Worm (Caenorhabditis elegans) whole organism, dauer: ENCODE data around the gene crn-7.

Experiments used
- unc-62 ChIP-seq: sonication (generic microtip); optimal IDR thresholded peaks from 2 replicates; lab custom pipeline; 2017; ENCODE audit warnings: missing biosample characterization, missing genetic modification reagents, missing genetic modification characterization

crn-7 gene

DNA sequence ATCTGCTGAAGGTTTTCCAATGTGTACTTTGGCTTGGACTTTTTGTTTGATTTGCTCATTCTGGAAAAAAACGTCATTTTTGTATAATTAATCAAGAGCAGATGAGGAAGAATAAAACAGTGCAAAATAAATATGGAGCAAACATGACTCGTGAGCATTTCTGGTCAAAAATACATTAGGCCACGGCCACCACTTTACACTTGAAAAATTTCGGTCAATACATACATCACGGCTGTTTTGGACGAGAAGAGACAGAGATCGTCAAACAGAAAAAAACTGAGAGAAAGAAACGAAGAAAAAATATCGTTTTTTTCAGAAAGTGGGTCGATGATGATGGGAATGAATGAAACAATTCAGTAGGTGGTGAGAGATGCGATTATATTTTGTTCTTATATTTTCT is at the start of gene crn-7, which contains the start of gene F09G8.7:
TSS of gene crn-7 (plus strand) at position 236 of the 400 bp plus-strand sequence.
TSS of gene F09G8.7 (minus strand) at position 60 of the 400 bp plus-strand sequence.
- TF ChIP-seq unc-62: no peak

DNA sequence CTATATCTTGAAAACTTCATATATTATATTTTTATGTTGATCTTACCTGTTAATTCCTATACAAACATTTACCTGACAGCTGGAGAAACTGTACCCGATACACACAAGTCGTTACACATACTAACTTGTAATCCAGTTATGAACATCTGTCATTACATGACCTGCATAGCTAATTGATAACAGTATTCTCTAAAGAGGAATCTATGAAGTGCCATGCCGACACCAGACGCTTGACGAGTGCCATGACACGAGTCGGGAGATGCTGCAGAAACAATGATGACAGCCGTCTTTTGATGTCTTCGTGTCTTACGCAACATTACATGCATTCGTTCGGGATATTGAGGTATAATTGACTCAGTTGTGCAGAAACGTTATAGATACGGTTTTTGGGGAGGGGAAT is 48.2 kb upstream of the crn-7 start:
- no peak for TF ChIP-seq unc-62

DNA sequence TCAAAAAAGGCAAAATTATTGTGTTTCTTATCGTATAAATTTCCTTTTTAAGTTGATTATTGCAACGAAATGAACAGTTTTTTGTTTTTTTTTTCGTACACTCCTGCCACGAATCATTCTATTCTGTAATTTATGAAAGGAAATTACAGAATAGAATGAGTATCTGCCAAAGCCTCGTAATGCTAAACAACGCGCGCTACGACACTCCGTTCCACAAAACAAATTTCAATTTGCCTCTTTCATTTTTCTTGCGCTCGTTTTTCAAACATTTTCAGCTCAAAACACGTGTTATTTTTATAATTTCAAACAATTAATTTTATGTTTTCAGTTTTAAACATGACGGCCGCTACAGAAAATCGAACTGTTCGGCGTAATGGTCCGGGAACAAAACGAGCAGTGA is 43.6 kb upstream of the crn-7 start, which contains the start of gene mob-4:
TSS of gene mob-4 (plus strand) at position 329 of the 400 bp plus-strand sequence.
- no peak for TF ChIP-seq unc-62

ce11 chrIII:8226178-8226577 is 42.2 kb upstream of the crn-7 start, which contains the start of gene rfs-1:
TSS of gene rfs-1 (plus strand) at chrIII:8226478.
- no peak for TF ChIP-seq unc-62

- TF ChIP-seq unc-62: no peak
These were observed 40.8 kb upstream of the crn-7 start, which contains the start of gene fbxl-1 for ce11 chrIII:8227511-8227910. TSS of gene fbxl-1 (plus strand) at chrIII:8227830.

- TF ChIP-seq unc-62: no peak
These were observed 39.4 kb upstream of the crn-7 start for ce11 chrIII:8228916-8229315.

ce11 chrIII:8229480-8229879 is 38.9 kb upstream of the crn-7 start:
- no peak for TF ChIP-seq unc-62

- no peak for TF ChIP-seq unc-62
These were observed 35.7 kb upstream of the crn-7 start, which contains the start of gene henn-1 for ce11 chrIII:8232634-8233033. TSS of gene henn-1 (plus strand) at chrIII:8232651.

DNA sequence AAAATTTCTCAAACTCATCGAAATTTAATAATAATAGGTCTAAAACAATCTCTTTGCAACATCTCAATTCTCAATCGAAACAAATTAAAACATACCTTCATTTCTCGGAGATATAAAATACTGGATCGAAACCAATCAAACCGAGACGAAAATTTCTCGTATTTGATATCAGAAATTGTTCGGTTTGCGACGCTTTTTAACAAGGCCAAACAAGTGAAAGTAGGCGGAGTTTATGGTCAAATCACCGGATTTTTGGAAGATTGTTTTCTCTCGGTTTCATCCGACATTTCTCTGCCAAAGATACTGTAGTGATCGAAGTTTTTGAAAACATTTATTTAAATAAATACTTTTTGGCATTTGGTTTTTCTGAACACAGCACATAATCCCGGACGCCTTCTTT is 33.0 kb upstream of the crn-7 start, which contains the start of gene C02F5.14:
TSS of gene C02F5.14 (minus strand) at position 157 of the 400 bp plus-strand sequence.
- no peak for TF ChIP-seq unc-62

ce11 chrIII:8235880-8236279 is 32.5 kb upstream of the crn-7 start, which contains the start of gene C02F5.5:
TSS of gene C02F5.5 (plus strand) at chrIII:8236180.
- no peak for TF ChIP-seq unc-62

ce11 chrIII:8237827-8238226 is 30.5 kb upstream of the crn-7 start, which contains the start of gene tsp-2:
TSS of gene tsp-2 (minus strand) at chrIII:8237935.
- no peak for TF ChIP-seq unc-62

DNA sequence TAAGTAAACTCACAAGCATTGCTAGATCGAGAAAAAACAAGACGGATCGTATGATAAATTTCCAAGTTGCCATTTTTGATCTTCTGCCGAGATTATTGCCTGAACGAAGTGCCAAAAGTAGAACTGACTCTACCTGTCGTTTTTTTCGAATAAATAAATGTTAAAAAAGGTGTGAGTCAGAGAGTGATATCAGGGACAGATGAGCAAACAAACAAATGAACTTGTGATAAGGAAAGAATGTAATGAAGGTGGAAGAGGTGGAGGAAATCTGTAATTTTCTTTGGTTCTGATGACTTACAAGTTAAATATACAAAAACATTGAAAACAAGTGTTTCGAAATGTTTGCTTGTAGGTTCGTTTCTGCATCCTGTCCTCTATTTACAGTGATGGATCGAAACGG is 29.0 kb upstream of the crn-7 start, which contains the start of gene tsp-1:
TSS of gene tsp-1 (minus strand) at position 99 of the 400 bp plus-strand sequence.
- no peak for TF ChIP-seq unc-62

DNA sequence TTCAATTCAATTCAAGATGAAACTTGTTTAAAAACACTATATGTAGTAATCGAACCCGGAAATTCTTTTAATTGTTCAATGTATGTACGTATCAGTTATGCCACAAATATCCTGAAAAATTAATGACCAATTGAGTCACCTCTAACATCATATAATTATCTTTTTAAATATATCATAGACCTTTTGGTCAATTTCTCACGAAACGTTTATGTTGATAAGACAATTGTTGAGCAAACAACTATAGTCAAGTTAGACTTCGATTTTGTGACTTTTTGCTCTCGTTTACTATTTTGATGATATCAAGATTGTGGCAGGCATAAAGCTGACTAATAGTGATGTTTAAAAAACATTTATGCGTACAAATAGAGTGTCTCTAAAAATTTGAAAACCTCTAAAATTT is 28.1 kb upstream of the crn-7 start:
- TF ChIP-seq unc-62: no peak

ce11 chrIII:8240948-8241347 is 27.4 kb upstream of the crn-7 start:
- TF ChIP-seq unc-62: no peak

DNA sequence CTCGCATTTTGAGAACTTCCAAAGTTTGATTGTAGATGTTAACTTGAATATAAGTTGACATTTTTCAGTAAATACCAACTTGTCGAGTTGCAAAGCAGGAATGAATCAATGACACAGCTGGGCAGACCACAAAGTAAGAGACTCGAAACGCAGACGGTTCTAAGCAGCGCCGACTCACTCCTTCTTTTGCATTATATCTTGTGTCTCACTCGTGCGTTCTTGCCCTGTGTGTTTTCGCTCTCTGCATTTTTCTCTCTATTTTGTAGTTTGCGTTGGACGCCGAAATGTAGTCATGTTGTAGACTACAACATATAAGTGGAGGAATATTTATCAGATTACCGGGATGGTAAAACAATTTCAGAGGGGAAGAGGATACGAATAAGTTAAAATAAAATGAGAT is 25.5 kb upstream of the crn-7 start, which contains the start of gene C02F5.12:
TSS of gene C02F5.12 (minus strand) at position 221 of the 400 bp plus-strand sequence.
- no peak for TF ChIP-seq unc-62

ce11 chrIII:8244052-8244451 is 24.3 kb upstream of the crn-7 start, which contains the start of the genes pbs-6 and cids-1:
TSS of gene pbs-6 (minus strand) at chrIII:8244092.
TSS of gene cids-1 (plus strand) at chrIII:8244445.
- TF ChIP-seq unc-62: no peak

ce11 chrIII:8245591-8245990 is 22.7 kb upstream of the crn-7 start, which contains the start of gene C02F5.3:
TSS of gene C02F5.3 (plus strand) at chrIII:8245891.
- no peak for TF ChIP-seq unc-62

DNA sequence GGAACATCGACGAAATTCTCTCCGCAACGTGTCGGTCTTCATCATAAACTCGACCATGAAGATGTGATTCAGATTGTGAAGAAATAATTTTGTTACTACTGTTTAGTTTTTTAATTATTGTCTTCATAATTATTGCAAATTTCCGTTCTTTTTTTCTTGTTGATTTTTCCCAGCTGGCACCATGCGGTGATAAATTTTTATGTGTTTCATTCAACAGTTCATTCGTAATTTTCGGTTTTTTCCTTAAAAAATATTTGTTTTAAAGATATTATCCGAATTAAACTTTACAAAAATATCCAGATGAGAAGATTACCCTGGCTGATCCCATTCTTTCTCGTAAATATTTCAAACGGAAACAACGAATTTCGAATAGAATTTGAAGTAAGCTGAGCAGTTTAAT is 21.3 kb upstream of the crn-7 start, which contains the start of gene C02F5.13:
TSS of gene C02F5.13 (plus strand) at position 301 of the 400 bp plus-strand sequence.
- TF ChIP-seq unc-62: no peak
